Worm (Caenorhabditis elegans) whole organism, young adult: Measurements from ENCODE around the gene unc-10.

Experiments
- attf-5 ChIP-seq: fragments of 200-800 bp; sonication (Bioruptor generic); optimal IDR thresholded peaks from 2 replicates; lab custom pipeline; 2018; ENCODE audit warnings: mild to moderate bottlenecking, missing genetic modification characterization, missing compliant biosample characterization
- die-1 ChIP-seq: sonication (generic microtip); optimal IDR thresholded peaks from 2 replicates; lab custom pipeline; 2016; ENCODE audit warnings: missing genotype, mild to moderate bottlenecking, missing genetic modification characterization, missing compliant biosample characterization
- rec-8 ChIP-seq, 2 experiments: sonication (generic microtip); optimal IDR thresholded peaks; 2 replicates each; lab custom pipeline; 2016; ENCODE audit warnings: mild to moderate bottlenecking in 2 of 2, missing genetic modification characterization in 2 of 2, missing genetic modification reagents in 2 of 2, missing genotype in 2 of 2, missing biosample characterization in 1 of 2, missing compliant biosample characterization in 1 of 2, moderate library complexity in 1 of 2

ce11 chrX:7303115-7303514 is 23.0 kb upstream of the unc-10 start:
- TF ChIP-seq die-1 (tag; lab: Kevin White, UChicago) (no peak), rec-8 (tag; optimal IDR thresholded peaks at IDR 0.05; lab: Kevin White, UChicago) (no peak), attf-5 (GFP tag; lab: Kevin White, UChicago) (no peak)
